Worm (Caenorhabditis elegans) whole organism, midembryonic: ENCODE measurements around the gene F37A4.4.

ENCODE experiments used
- T22C8.4 ChIP-seq: fragments of 200-800 bp; sonication (Bioruptor generic); IDR thresholded peaks from 2 replicates; pipeline ENCODE4 v1.3.6; 2022; ENCODE audit warnings: missing genetic modification characterization, missing compliant biosample characterization
- cog-1 ChIP-seq: sonication (generic microtip); optimal IDR thresholded peaks from 2 replicates; lab custom pipeline; 2016; ENCODE audit warnings: missing genetic modification characterization, missing compliant biosample characterization
- flt-1 ChIP-seq: fragments of 200-800 bp; sonication (Bioruptor generic); IDR thresholded peaks from 2 replicates; pipeline ENCODE4 v1.3.6; 2022; ENCODE audit warnings: missing genetic modification characterization, missing compliant biosample characterization
- klf-2 ChIP-seq: fragments of 200-800 bp; sonication (Bioruptor generic); conservative IDR thresholded peaks from 2 replicates; pipeline ENCODE4 v1.3.6; 2022; ENCODE audit warnings: missing genetic modification reagents, missing genetic modification characterization, missing compliant biosample characterization
- med-1 ChIP-seq: sonication (generic microtip); optimal IDR thresholded peaks from 2 replicates; lab custom pipeline; 2017; ENCODE audit warnings: missing genetic modification characterization, mild to moderate bottlenecking, missing compliant biosample characterization, antibody characterized with exemption, missing genetic modification reagents; ENCODE audit not compliant: insufficient read depth
- ref-1 ChIP-seq: fragments of 200-800 bp; sonication (Bioruptor generic); conservative IDR thresholded peaks from 2 replicates; pipeline ENCODE4 v1.3.6; 2022; ENCODE audit warnings: missing genetic modification reagents, missing genetic modification characterization, missing compliant biosample characterization
- tab-1 ChIP-seq: fragments of 200-800 bp; sonication (Bioruptor generic); IDR thresholded peaks from 2 replicates; pipeline ENCODE4 v1.3.6; 2022; ENCODE audit warnings: missing genetic modification characterization, missing compliant biosample characterization
- ztf-23 ChIP-seq: fragments of 200-800 bp; sonication (Bioruptor generic); IDR thresholded peaks from 2 replicates; pipeline ENCODE4 v1.3.6; 2022; ENCODE audit warnings: missing genetic modification reagents, missing genetic modification characterization, missing compliant biosample characterization
- ztf-29 ChIP-seq: fragments of 200-800 bp; sonication (Bioruptor generic); IDR thresholded peaks from 2 replicates; pipeline ENCODE4 v1.3.6; 2022; ENCODE audit warnings: missing genetic modification reagents, missing genetic modification characterization, missing compliant biosample characterization

F37A4.4 gene

ce11 chrIII:6713266-6713665 lies at the start of gene F37A4.4:
Gene F37A4.4 (plus strand): TSS chrIII:6713566.
- TF ChIP-seq ref-1 (GFP tag; lab: Robert Waterston, UW) = no peak
- TF ChIP-seq med-1 (GFP tag; lab: Kevin White, UChicago) = no peak
- TF ChIP-seq T22C8.4 = no peak
- no peak for TF ChIP-seq ztf-29 (GFP tag; lab: Robert Waterston, UW)
- TF ChIP-seq cog-1 (tag; lab: Kevin White, UChicago) = no peak
- no peak for TF ChIP-seq flt-1 (GFP tag; lab: Robert Waterston, UW)
- no peak for TF ChIP-seq klf-2
- no peak for TF ChIP-seq ztf-23 (GFP tag; lab: Robert Waterston, UW)
- no peak for TF ChIP-seq tab-1

- TF ChIP-seq ztf-29 (GFP tag; lab: Robert Waterston, UW) = no peak
- no peak for TF ChIP-seq med-1 (GFP tag; lab: Kevin White, UChicago)
- TF ChIP-seq ref-1 (GFP tag; lab: Robert Waterston, UW) = no peak
- TF ChIP-seq flt-1 (GFP tag; lab: Robert Waterston, UW) = no peak
- TF ChIP-seq cog-1 (tag; lab: Kevin White, UChicago) = no peak
- TF ChIP-seq klf-2 = no peak
- no peak for TF ChIP-seq T22C8.4
- TF ChIP-seq ztf-23 (GFP tag; lab: Robert Waterston, UW) = no peak
- no peak for TF ChIP-seq tab-1
Observed at ce11 chrIII:6670737-6671242, 42.6 kb upstream of the F37A4.4 start.

DNA sequence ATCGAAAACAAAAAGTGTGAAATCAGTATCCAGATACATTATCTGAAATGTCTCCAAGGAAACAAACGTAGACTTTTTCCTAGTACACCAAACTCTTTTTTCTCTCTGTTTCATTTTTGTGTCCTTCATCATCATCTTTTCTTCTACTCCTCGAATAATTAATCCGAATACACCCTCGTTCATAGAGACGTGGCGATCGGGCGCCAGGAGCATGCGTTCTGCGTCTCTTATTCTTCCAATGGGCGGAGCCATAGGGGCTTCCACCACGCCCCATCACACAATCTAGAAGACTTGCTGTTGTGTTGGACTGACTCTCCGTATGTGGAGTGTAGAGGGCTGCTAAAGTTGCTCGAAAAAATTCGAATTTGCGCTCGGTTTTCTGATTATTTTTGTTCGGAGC lies 37.9 kb upstream of the F37A4.4 start, which contains the start of gene rbf-1:
Gene rbf-1 (plus strand): TSS at position 301 of the 400 bp plus-strand sequence.
- TF ChIP-seq cog-1 (tag; lab: Kevin White, UChicago) = no peak

- no peak for TF ChIP-seq tab-1
- no peak for TF ChIP-seq flt-1 (GFP tag; lab: Robert Waterston, UW)
- no peak for TF ChIP-seq klf-2
- TF ChIP-seq ref-1 (GFP tag; lab: Robert Waterston, UW) = no peak
- no peak for TF ChIP-seq med-1 (GFP tag; lab: Kevin White, UChicago)
- TF ChIP-seq T22C8.4 = no peak
- no peak for TF ChIP-seq ztf-23 (GFP tag; lab: Robert Waterston, UW)
Observed at ce11 chrIII:6677304-6677703, 36.1 kb upstream of the F37A4.4 start.

DNA sequence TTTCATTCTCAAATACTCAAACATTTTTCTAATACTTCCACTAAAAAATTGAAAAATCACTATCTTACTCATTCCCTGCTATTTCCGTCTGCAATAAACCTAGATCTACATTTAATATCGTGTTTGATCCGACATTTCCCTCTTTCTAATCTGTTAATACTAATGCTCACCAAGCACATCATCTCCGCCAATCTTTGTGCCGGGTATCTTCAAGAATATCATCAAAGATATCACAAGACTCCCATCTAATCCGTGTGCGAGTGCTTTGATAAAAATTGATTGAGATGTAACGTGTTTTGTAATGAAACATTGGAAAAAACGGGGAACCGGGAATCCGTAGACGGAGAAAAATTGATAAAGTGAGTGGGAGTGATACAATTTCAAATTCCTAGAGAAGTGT lies 34.0 kb upstream of the F37A4.4 start:
- no peak for TF ChIP-seq klf-2
- no peak for TF ChIP-seq med-1 (GFP tag; lab: Kevin White, UChicago)
- TF ChIP-seq T22C8.4 = no peak

DNA sequence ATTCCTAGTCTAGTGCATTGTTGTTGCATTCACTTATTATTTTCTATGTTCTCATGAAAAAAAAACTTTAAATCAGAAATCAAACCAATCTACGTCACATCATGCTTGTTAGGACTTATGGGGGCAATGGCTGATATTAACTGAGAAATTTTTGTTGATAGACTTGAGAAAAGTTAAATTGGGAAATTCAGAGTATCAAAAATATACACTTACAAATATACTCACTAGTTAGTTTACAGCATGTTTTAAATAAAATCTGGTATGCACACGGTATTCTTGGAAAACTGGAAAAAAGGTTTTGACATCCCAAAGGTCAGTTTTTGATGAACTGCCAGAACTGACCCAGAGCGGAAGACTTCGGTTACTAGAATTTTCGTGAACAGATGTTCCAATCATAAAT lies 32.4 kb upstream of the F37A4.4 start:
- TF ChIP-seq med-1 (GFP tag; lab: Kevin White, UChicago) (no peak), T22C8.4 (no peak)

DNA sequence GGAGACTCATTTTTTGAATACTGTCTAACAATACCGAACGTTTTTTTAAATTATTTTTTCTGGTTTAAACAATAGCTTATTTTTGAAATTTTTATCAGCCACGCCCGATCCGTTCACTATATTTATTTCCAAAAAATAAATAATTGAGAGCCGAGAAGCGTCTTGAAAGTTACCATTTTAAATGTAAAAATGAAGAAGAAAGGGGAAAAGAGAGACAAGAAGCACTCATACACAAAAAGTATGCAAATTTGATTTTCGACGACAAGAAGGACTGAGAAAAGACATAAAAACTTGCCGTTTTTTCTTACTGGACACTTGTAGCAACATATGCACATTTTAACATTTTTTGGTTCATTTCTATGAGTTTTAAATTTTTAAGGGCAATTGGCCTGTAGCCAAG lies 31.6 kb upstream of the F37A4.4 start:
- TF ChIP-seq ztf-23 (GFP tag; lab: Robert Waterston, UW) = no peak
- TF ChIP-seq tab-1 = no peak
- TF ChIP-seq cog-1 (tag; lab: Kevin White, UChicago) = no peak
- no peak for TF ChIP-seq ref-1 (GFP tag; lab: Robert Waterston, UW)
- no peak for TF ChIP-seq klf-2
- no peak for TF ChIP-seq flt-1 (GFP tag; lab: Robert Waterston, UW)
- no peak for TF ChIP-seq ztf-29 (GFP tag; lab: Robert Waterston, UW)
- no peak for TF ChIP-seq med-1 (GFP tag; lab: Kevin White, UChicago)

DNA sequence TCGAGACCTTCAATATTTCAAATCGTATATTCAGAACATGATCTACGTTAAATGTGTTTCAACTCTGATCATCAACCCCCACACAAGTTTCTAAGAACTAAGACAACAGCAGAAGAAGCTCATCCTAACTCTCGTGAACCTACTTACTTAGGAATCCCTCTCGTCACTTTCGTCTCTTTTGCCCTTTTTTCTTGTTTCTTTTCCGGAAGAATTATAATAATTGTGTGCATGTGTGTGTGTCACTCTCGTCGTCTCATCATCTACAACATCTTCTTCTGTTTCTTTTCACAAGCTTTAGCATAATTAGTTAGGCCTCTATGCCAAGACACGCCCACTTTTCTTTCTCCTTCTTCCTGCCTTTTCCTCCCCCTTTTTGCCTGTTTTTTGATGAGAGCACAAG lies 22.9 kb upstream of the F37A4.4 start:
- TF ChIP-seq tab-1 (no peak), ztf-23 (GFP tag; lab: Robert Waterston, UW) (no peak), med-1 (GFP tag; lab: Kevin White, UChicago) (no peak), cog-1 (tag; lab: Kevin White, UChicago) (no peak), flt-1 (GFP tag; lab: Robert Waterston, UW) (no peak), klf-2 (no peak), T22C8.4 (no peak), ref-1 (GFP tag; lab: Robert Waterston, UW) (no peak), ztf-29 (GFP tag; lab: Robert Waterston, UW) (no peak)

ce11 chrIII:6693285-6693684 lies 20.1 kb upstream of the F37A4.4 start:
- TF ChIP-seq T22C8.4 (no peak), tab-1 (no peak), ztf-29 (GFP tag; lab: Robert Waterston, UW) (no peak), klf-2 (no peak), ref-1 (GFP tag; lab: Robert Waterston, UW) (no peak)

- no peak for TF ChIP-seq flt-1 (GFP tag; lab: Robert Waterston, UW)
- no peak for TF ChIP-seq cog-1 (tag; lab: Kevin White, UChicago)
- no peak for TF ChIP-seq klf-2
- no peak for TF ChIP-seq tab-1
- no peak for TF ChIP-seq med-1 (GFP tag; lab: Kevin White, UChicago)
- TF ChIP-seq T22C8.4 = no peak
- TF ChIP-seq ref-1 (GFP tag; lab: Robert Waterston, UW) = no peak
- no peak for TF ChIP-seq ztf-29 (GFP tag; lab: Robert Waterston, UW)
- no peak for TF ChIP-seq ztf-23 (GFP tag; lab: Robert Waterston, UW)
Observed at ce11 chrIII:6695189-6695588, 18.2 kb upstream of the F37A4.4 start.

DNA sequence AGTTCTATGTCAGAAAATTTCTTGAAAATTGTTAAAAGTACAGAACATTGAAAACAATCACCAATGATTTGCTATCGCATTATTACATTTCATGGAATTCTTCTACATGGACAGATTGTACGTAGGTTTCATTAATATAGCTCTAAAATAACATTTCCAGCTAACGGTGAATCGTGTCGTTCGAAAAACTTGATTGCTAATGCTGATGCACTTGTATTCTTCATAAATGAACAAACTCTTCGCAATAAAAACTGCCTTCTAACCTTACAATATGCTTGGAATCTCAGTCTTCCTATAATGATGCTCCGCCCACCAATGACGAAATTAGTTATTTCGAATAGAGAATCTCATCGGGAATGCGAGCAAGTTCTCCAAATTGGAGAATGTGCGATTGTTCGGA lies 7.9 kb upstream of the F37A4.4 start, which contains the start of gene F37A4.6:
Gene F37A4.6 (plus strand): TSS at position 301 of the 400 bp plus-strand sequence.
- no peak for TF ChIP-seq T22C8.4
- no peak for TF ChIP-seq flt-1 (GFP tag; lab: Robert Waterston, UW)
- TF ChIP-seq ztf-23 (GFP tag; lab: Robert Waterston, UW) = no peak
- TF ChIP-seq ztf-29 (GFP tag; lab: Robert Waterston, UW) = no peak
- no peak for TF ChIP-seq med-1 (GFP tag; lab: Kevin White, UChicago)
- TF ChIP-seq klf-2 = no peak
- TF ChIP-seq cog-1 (tag; lab: Kevin White, UChicago) = no peak
- TF ChIP-seq ref-1 (GFP tag; lab: Robert Waterston, UW) = no peak
- TF ChIP-seq tab-1 = no peak
